Worm (Caenorhabditis elegans): ENCODE data around the gene W09B6.4.

DNA sequence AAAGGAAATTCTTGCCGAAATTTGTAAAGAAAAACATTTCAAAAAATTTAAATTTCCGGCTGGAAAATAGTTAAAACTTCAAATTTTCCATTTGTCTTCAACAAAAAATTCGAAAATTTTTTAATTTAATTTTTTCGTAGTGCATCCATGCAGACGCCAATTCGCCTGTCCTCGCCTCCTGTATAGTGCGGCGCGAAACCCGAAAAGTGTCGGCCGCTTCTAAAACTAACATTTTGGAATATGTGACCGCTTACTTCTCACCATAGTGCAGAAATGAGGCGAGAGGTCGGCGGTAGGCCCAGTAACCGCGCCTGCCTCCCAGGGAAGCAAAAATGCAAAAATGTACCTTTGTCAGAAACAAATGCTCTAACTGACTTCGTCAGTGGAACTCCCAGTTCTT lies 24.1 kb downstream of the W09B6.4 start:
- TF ChIP-seq nhr-77 (tag; optimal IDR thresholded peaks at IDR 0.05) = no peak
- TF ChIP-seq ceh-9 (tag; optimal IDR thresholded peaks at IDR 0.05) = no peak
- TF ChIP-seq lin-39 (tag; optimal IDR thresholded peaks at IDR 0.05) = no peak
- TF ChIP-seq unc-39 (tag; optimal IDR thresholded peaks at IDR 0.05) = no peak
- no peak for TF ChIP-seq daf-12 (tag; optimal IDR thresholded peaks at IDR 0.05)
- no peak for TF ChIP-seq ztf-4 (tag; optimal IDR thresholded peaks at IDR 0.05)
- no peak for TF ChIP-seq ama-1 (optimal IDR thresholded peaks at IDR 0.05)
- no peak for TF ChIP-seq skn-1 (tag; optimal IDR thresholded peaks at IDR 0.05)
- no peak for TF ChIP-seq elt-3 (tag; optimal IDR thresholded peaks at IDR 0.05)
- no peak for TF ChIP-seq unc-62 (GFP tag; optimal IDR thresholded peaks at IDR 0.05)

Data from whole organism, L3 larva.